Worm (Caenorhabditis elegans): ENCODE data around the gene max-1.

ce11 chrV:13088485-13088884 lies 31.5 kb downstream of the max-1 start:
- TF ChIP-seq D1046.2 (GFP tag; IDR thresholded peaks at IDR 0.05) (no peak), unc-62 (GFP tag; optimal IDR thresholded peaks at IDR 0.05 in 1 of 2) (no peak), unc-62 (tag; optimal IDR thresholded peaks at IDR 0.05) (no peak), arid-1 (GFP tag; conservative IDR thresholded peaks at IDR 0.05) (no peak), unc-39 (tag; optimal IDR thresholded peaks at IDR 0.05) (no peak), ZK546.5 (tag; optimal IDR thresholded peaks at IDR 0.05) (no peak), snpc-4 (tag; optimal IDR thresholded peaks at IDR 0.05) (no peak), aha-1 (tag) (no peak), pha-4 (GFP tag; IDR thresholded peaks at IDR 0.05) (no peak), pha-4 (tag; optimal IDR thresholded peaks at IDR 0.05) (no peak), fkh-10 (GFP tag; optimal IDR thresholded peaks at IDR 0.05) (no peak)
